Fruit fly (Drosophila melanogaster) Kc167 (cell line): ENCODE measurements around the gene CG10470.

Experiments used
- Myc ChIP-seq: fragments of >200 bp; optimal IDR thresholded peaks from 2 replicates; lab custom pipeline; 2017; ENCODE audit warnings: missing external identifiers
- Sin3A ChIP-seq: fragments of >200 bp; optimal IDR thresholded peaks from 2 replicates; lab custom pipeline; 2018; ENCODE audit warnings: missing external identifiers
- h ChIP-seq: fragments of >200 bp; optimal IDR thresholded peaks from 3 replicates; lab custom pipeline; 2018; ENCODE audit warnings: missing external identifiers
- psq ChIP-seq: fragments of >200 bp; optimal IDR thresholded peaks from 2 replicates; lab custom pipeline; 2017; ENCODE audit warnings: missing external identifiers

dm6 chr2L:19019640-19020039, 29.2 kb upstream of the CG10470 start:
- TF ChIP-seq Sin3A (no peak), psq (lab: Kevin White, UChicago) (no peak), Myc (lab: Kevin White, UChicago) (no peak), h (lab: Kevin White, UChicago) (no peak)
